Worm (Caenorhabditis elegans) whole organism, early embryonic: Measurements from ENCODE around the gene Y67D8B.1.

Source experiments
- B0310.2 ChIP-seq: sonication (generic microtip); optimal IDR thresholded peaks from 2 replicates; lab custom pipeline; 2016; ENCODE audit warnings: mild to moderate bottlenecking, missing genetic modification characterization, missing compliant biosample characterization
- aly-1 ChIP-seq: sonication (generic microtip); optimal IDR thresholded peaks from 2 replicates; lab custom pipeline; 2016; ENCODE audit warnings: missing genetic modification characterization, missing compliant biosample characterization
- ama-1 ChIP-seq: fragments of 150-350 bp; optimal IDR thresholded peaks from 2 replicates; lab custom pipeline; 2014
- ceh-36 ChIP-seq: sonication (generic microtip); optimal IDR thresholded peaks from 2 replicates; lab custom pipeline; 2016; ENCODE audit warnings: missing genetic modification characterization, inconsistent platforms, missing compliant biosample characterization
- flt-1 ChIP-seq: fragments of 200-800 bp; sonication (Bioruptor generic); IDR thresholded peaks from 2 replicates; pipeline ENCODE4 v1.3.6; 2022; ENCODE audit warnings: missing genetic modification characterization, missing compliant biosample characterization
- pes-1 ChIP-seq: fragments of 200-800 bp; sonication (Bioruptor generic); IDR thresholded peaks from 2 replicates; pipeline ENCODE4 v1.3.6; 2022; ENCODE audit warnings: missing genetic modification reagents, missing genetic modification characterization, missing compliant biosample characterization
- scrt-1 ChIP-seq: fragments of 200-800 bp; sonication (Bioruptor generic); IDR thresholded peaks from 2 replicates; pipeline ENCODE4 v1.3.6; 2022; ENCODE audit warnings: missing genetic modification characterization, missing compliant biosample characterization
- sea-1 ChIP-seq: fragments of 200-800 bp; sonication (Bioruptor generic); conservative IDR thresholded peaks from 2 replicates; pipeline ENCODE4 v1.3.6; 2022; ENCODE audit warnings: missing genetic modification characterization, missing compliant biosample characterization
- tbx-11 ChIP-seq: fragments of 200-800 bp; sonication (Bioruptor generic); IDR thresholded peaks from 2 replicates; pipeline ENCODE4 v1.3.6; 2022; ENCODE audit warnings: missing genetic modification characterization, missing compliant biosample characterization
- tra-4 ChIP-seq: sonication (generic microtip); optimal IDR thresholded peaks from 2 replicates; lab custom pipeline; 2017; ENCODE audit warnings: missing genetic modification characterization, missing compliant biosample characterization

DNA sequence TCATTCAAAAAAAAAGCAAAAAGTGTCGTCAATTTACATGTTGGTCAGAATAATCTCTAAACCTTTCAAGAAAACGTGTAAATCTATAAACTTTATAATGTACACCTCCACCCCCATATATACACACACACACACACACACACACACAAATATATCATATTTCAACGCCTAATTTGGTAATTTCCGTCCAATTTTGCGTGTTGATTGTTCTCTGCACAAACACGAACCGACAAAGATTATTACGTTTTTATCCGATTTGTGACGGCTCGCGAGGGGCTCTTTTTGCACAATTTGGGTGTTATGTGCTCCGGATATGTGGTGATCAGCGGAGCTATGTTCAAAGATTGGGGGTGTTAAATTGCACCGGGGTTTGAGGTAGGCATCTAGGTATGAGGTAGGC, 10.5 kb upstream of the Y67D8B.1 start:
- no peak for TF ChIP-seq ceh-36 (tag; lab: Kevin White, UChicago)
- TF ChIP-seq B0310.2 (tag; lab: Kevin White, UChicago), result no peak
- no peak for TF ChIP-seq aly-1 (tag; lab: Kevin White, UChicago)
- TF ChIP-seq scrt-1 (GFP tag; lab: Robert Waterston, UW), result no peak
- TF ChIP-seq flt-1, result no peak
- no peak for TF ChIP-seq pes-1 (GFP tag; lab: Robert Waterston, UW)
- no peak for TF ChIP-seq tbx-11
- no peak for TF ChIP-seq sea-1
- TF ChIP-seq ama-1 (lab: Kevin White, UChicago), result no peak
- no peak for TF ChIP-seq tra-4 (tag; lab: Kevin White, UChicago)
